Worm (Caenorhabditis elegans): Measurements from ENCODE around the gene wdr-4.

Gene wdr-4

DNA sequence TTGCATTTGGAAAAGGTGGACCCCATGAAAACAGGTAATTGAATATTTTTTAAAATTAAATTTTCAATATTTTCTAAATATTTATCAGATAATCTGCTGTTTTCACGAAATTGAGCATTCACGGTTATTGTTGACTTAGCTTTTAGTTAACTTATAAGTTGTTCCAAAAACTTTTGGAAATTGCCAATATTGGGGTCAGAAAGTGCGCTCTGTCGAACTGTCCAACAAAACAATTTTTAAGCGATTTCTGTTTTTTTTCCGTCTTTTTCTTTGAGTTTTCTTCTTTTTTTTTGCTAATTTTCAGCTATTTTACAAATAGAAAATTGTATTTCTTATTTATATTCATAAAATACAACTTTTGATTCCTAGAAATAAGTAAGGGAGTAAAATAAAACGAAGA lies 5.7 kb downstream of the wdr-4 start:
- TF ChIP-seq ceh-6 (GFP tag; optimal IDR thresholded peaks at IDR 0.05) (no peak), pqm-1 (tag; optimal IDR thresholded peaks at IDR 0.05) (no peak)

DNA sequence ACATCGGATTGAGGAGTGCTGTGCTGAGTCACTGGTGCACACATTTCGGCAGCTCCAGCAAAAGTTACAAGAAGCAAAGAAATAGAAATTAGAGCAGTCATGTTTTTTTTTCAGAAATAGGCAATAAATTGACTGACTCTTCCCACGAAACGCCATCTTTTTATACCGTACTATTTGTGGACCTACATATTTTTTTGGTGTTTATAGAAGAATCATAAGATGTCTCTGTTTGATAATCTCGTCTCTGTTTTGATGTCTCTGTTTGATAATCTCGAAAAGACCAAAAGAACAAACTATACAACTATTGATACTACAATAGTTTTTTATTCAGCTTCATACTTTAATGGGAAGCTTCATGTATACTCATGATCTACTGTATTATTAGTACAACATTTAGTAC lies 8.8 kb downstream of the wdr-4 start, which contains the start of gene Y102E9.3:
Y102E9.3 (minus strand) TSS at position 101 of the 400 bp plus-strand sequence.
- no peak for TF ChIP-seq dve-1 (tag; optimal IDR thresholded peaks at IDR 0.05)
- TF ChIP-seq ceh-30 (tag; optimal IDR thresholded peaks at IDR 0.05): no peak
- no peak for TF ChIP-seq ceh-18 (tag; optimal IDR thresholded peaks at IDR 0.05)
- no peak for TF ChIP-seq dmd-4 (tag; optimal IDR thresholded peaks at IDR 0.05; ENCODE audit: borderline replicate concordance)
- no peak for TF ChIP-seq hlh-30 (tag; optimal IDR thresholded peaks at IDR 0.05; ENCODE audit: insufficient read depth)
- TF ChIP-seq ceh-2 (tag; optimal IDR thresholded peaks at IDR 0.05): no peak
- no peak for TF ChIP-seq ttx-3 (tag; optimal IDR thresholded peaks at IDR 0.05)
- no peak for TF ChIP-seq ceh-31 (tag; optimal IDR thresholded peaks at IDR 0.05)
- no peak for TF ChIP-seq ahr-1 (tag; optimal IDR thresholded peaks at IDR 0.05)
- no peak for TF ChIP-seq fax-1 (tag; optimal IDR thresholded peaks at IDR 0.05)
- no peak for TF ChIP-seq unc-55 (GFP tag; optimal IDR thresholded peaks at IDR 0.05)
- TF ChIP-seq syd-9 (tag; optimal IDR thresholded peaks at IDR 0.05): no peak
- TF ChIP-seq sox-2 (GFP tag; IDR thresholded peaks at IDR 0.05): no peak
- no peak for TF ChIP-seq nfya-1 (tag; optimal IDR thresholded peaks at IDR 0.05)
- no peak for TF ChIP-seq eyg-1 (tag; optimal IDR thresholded peaks at IDR 0.05)
- no peak for TF ChIP-seq rnt-1 (tag; optimal IDR thresholded peaks at IDR 0.05)
- no peak for TF ChIP-seq che-1 (tag; optimal IDR thresholded peaks at IDR 0.05)
- TF ChIP-seq K09A11.1 (tag; optimal IDR thresholded peaks at IDR 0.05; ENCODE audit: insufficient read depth): no peak

DNA sequence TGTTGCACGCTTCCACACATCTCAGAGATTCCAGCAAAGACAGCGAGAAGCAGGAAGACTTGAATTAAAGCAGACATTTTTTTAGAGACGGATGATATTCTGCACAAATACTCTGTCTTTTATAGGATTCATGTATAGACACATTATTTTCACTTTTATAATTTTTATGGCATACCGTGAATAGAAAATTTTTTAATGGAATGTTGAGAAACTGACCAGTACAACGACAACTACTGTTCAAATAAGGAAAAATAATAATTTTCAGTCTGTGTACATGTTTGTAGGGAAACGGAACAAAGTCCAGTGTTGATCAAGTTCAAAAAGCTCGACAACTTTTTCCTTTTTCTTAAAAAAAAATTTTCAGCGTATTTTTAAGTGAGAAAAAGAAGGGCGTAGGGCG lies 11.0 kb downstream of the wdr-4 start, which contains the start of gene Y102E9.6:
Y102E9.6 (minus strand) TSS at position 101 of the 400 bp plus-strand sequence.
- TF ChIP-seq hlh-15 (tag; optimal IDR thresholded peaks at IDR 0.05) (no peak), ama-1 (optimal IDR thresholded peaks at IDR 0.05) (no peak), hlh-13 (GFP tag; optimal IDR thresholded peaks at IDR 0.05) (no peak), sox-2 (GFP tag; IDR thresholded peaks at IDR 0.05) (no peak), F13H6.1 (tag; optimal IDR thresholded peaks at IDR 0.05) (no peak), rnt-1 (tag; optimal IDR thresholded peaks at IDR 0.05) (no peak), tbx-2 (tag; optimal IDR thresholded peaks at IDR 0.05) (no peak), ztf-16 (tag; optimal IDR thresholded peaks at IDR 0.05) (no peak)

DNA sequence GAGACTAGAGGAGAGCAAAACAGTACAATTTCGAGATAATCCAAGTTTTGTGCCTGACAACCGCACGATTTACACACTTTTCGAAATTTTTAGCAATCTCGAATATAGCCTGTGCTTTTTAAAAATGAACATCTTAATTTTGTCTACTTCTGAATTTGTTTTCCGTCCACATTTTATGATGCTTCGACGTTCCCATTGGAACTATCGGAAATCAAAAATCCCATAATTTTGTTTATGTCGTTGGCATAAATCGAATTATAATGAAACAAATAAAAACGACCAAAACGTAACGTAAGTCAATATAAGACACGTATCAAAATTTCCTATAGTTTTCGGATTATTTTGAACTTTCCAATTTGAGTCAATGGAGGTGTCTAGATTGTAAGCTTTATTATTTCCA lies 11.4 kb downstream of the wdr-4 start, which contains the start of gene K07E12.2:
K07E12.2 (plus strand) TSS at position 301 of the 400 bp plus-strand sequence.
- TF ChIP-seq zip-5 (tag; optimal IDR thresholded peaks at IDR 0.05) (no peak), Y22D7AL.16 (tag; optimal IDR thresholded peaks at IDR 0.05) (no peak), ceh-30 (tag; optimal IDR thresholded peaks at IDR 0.05) (no peak), unc-86 (tag; optimal IDR thresholded peaks at IDR 0.05) (no peak), fkh-10 (GFP tag; optimal IDR thresholded peaks at IDR 0.05) (no peak)

DNA sequence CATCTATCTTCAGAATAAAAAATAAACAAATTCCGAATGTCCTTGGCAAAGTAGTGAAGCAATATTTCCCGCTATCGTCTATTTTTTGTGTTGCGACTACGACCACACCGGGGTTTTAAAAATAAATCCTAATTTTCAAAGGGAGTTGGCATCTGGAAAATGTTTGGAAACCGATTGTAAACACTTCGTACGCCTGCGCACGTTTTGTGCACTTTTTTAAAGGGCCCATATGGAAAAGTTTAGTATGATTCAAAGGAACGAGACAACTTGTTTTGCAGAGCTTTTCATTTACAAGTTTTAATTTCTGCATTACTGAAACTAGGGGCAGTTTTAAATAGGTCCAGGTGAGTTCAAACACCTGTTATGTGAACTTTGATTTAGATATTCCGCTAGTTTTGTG lies 14.5 kb downstream of the wdr-4 start:
- TF ChIP-seq ceh-6 (GFP tag; optimal IDR thresholded peaks at IDR 0.05): no peak
- TF ChIP-seq sox-4 (tag; optimal IDR thresholded peaks at IDR 0.05): no peak
- no peak for TF ChIP-seq Y22D7AL.16 (tag; optimal IDR thresholded peaks at IDR 0.05)

DNA sequence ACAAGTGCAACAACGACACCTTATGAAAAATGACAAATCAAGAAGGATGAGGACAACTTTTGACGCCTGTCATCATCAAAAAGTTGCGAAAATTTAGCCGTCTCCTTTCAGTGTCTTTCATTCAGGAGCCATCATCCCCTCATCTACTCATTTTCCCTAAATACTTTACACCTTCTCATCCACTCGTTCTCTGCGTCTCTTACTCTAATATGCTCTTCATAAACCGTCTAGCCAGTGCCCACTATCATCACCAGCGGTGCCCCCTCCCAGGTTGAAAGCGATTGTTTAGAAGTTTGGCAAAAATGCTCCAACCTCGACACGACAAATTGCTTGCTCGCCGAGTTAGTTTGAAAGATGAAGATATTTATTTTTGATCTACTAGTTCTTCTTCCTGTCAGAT lies 17.0 kb downstream of the wdr-4 start:
- TF ChIP-seq unc-55 (GFP tag; optimal IDR thresholded peaks at IDR 0.05) (peak; percentile 64), hlh-8 (tag; optimal IDR thresholded peaks at IDR 0.05) (no peak), dmd-4 (tag; optimal IDR thresholded peaks at IDR 0.05; ENCODE audit: borderline replicate concordance) (no peak), ceh-18 (tag; optimal IDR thresholded peaks at IDR 0.05) (peak; percentile 57), ahr-1 (tag; optimal IDR thresholded peaks at IDR 0.05) (no peak), ceh-9 (tag; optimal IDR thresholded peaks at IDR 0.05) (no peak)
